Worm (Caenorhabditis elegans) whole organism, L4 larva: ENCODE data around the gene R01H2.8.

Experiments used
- F10B5.3 ChIP-seq: sonication (generic microtip); optimal IDR thresholded peaks from 2 replicates; lab custom pipeline; 2016; ENCODE audit warnings: mild to moderate bottlenecking, missing genetic modification characterization, missing compliant biosample characterization
- F26F4.8 ChIP-seq: fragments of 200-800 bp; sonication (Bioruptor generic); conservative IDR thresholded peaks from 2 replicates; pipeline ENCODE4 v1.3.6; 2022; ENCODE audit warnings: missing genetic modification characterization, missing compliant biosample characterization
- R02D3.7 ChIP-seq: fragments of 150-350 bp; sonication (generic microtip); optimal IDR thresholded peaks from 3 replicates; lab custom pipeline; 2014; ENCODE audit warnings: missing biosample characterization, missing genetic modification characterization
- T20F7.1 ChIP-seq: fragments of 200-800 bp; sonication (Bioruptor generic); optimal IDR thresholded peaks from 2 replicates; lab custom pipeline; 2018; ENCODE audit warnings: mild to moderate bottlenecking, missing genetic modification characterization, missing compliant biosample characterization
- T26A8.4 ChIP-seq: fragments of 200-800 bp; sonication (Bioruptor generic); IDR thresholded peaks from 2 replicates; pipeline ENCODE4 v1.3.6; 2022; ENCODE audit warnings: missing genetic modification characterization, missing compliant biosample characterization
- Y75B8A.6 ChIP-seq: fragments of 200-800 bp; sonication (Bioruptor generic); IDR thresholded peaks from 2 replicates; pipeline ENCODE4 v1.3.6; 2022; ENCODE audit warnings: missing genetic modification reagents, missing genetic modification characterization, missing compliant biosample characterization
- aha-1 ChIP-seq: fragments of 150-350 bp; peaks from one replicate; lab custom pipeline; 2014; ENCODE audit warnings: missing biosample characterization, missing genetic modification characterization
- aly-2 ChIP-seq: sonication (generic microtip); optimal IDR thresholded peaks from 2 replicates; lab custom pipeline; 2018; ENCODE audit warnings: missing biosample characterization, missing genetic modification characterization
- arid-1 ChIP-seq: fragments of 200-800 bp; sonication (Bioruptor generic); conservative IDR thresholded peaks from 2 replicates; pipeline ENCODE4 v1.3.6; 2022; ENCODE audit warnings: missing genetic modification reagents, missing genetic modification characterization, missing compliant biosample characterization
- ceh-20 ChIP-seq: fragments of 200-800 bp; sonication (Bioruptor generic); IDR thresholded peaks from 2 replicates; pipeline ENCODE4 v1.3.6; 2022; ENCODE audit warnings: missing genetic modification reagents, missing genetic modification characterization, missing compliant biosample characterization
- ceh-62 ChIP-seq: sonication (generic microtip); optimal IDR thresholded peaks from 2 replicates; lab custom pipeline; 2017; ENCODE audit warnings: missing biosample characterization, missing genetic modification characterization
- ceh-82 ChIP-seq: sonication (generic microtip); optimal IDR thresholded peaks from 2 replicates; lab custom pipeline; 2017; ENCODE audit warnings: missing biosample characterization, missing genetic modification characterization
- ces-1 ChIP-seq: fragments of 150-350 bp; sonication (generic microtip); optimal IDR thresholded peaks from 4 replicates; lab custom pipeline; 2014; ENCODE audit warnings: missing biosample characterization, missing genetic modification reagents, missing genetic modification characterization
- dmd-6 ChIP-seq: fragments of 200-800 bp; sonication (Bioruptor generic); IDR thresholded peaks from 2 replicates; pipeline ENCODE4 v1.3.6; 2022; ENCODE audit warnings: missing genetic modification reagents, missing genetic modification characterization, missing compliant biosample characterization
- dpl-1 ChIP-seq: fragments of 150-350 bp; optimal IDR thresholded peaks from 2 replicates; lab custom pipeline; 2014; ENCODE audit warnings: missing biosample characterization, missing genetic modification reagents, missing genetic modification characterization
- duxl-1 ChIP-seq: sonication (generic microtip); optimal IDR thresholded peaks from 2 replicates; lab custom pipeline; 2016; ENCODE audit warnings: mild to moderate bottlenecking, missing genetic modification characterization, moderate library complexity, missing compliant biosample characterization; ENCODE audit not compliant: poor library complexity
- egl-27 ChIP-seq: sonication (generic microtip); optimal IDR thresholded peaks from 3 replicates; lab custom pipeline; 2017; ENCODE audit warnings: missing biosample characterization, missing genetic modification reagents, missing genetic modification characterization
- egl-43 ChIP-seq: fragments of 200-800 bp; sonication (Bioruptor generic); IDR thresholded peaks from 2 replicates; pipeline ENCODE4 v1.3.6; 2022; ENCODE audit warnings: missing genetic modification reagents, missing genetic modification characterization, missing compliant biosample characterization
- gei-8 ChIP-seq: fragments of 200-800 bp; sonication (Bioruptor generic); optimal IDR thresholded peaks from 2 replicates; lab custom pipeline; 2018; ENCODE audit warnings: mild to moderate bottlenecking, missing genetic modification characterization, missing compliant biosample characterization
- lin-29 ChIP-seq: fragments of 200-800 bp; sonication (Bioruptor generic); IDR thresholded peaks from 2 replicates; pipeline ENCODE4 v1.3.6; 2022; ENCODE audit warnings: missing genetic modification reagents, missing genetic modification characterization, missing compliant biosample characterization
- lsy-2 ChIP-seq, 2 experiments: fragments of 150-350 bp in 1 of 2; sonication (generic microtip) in 1 of 2; optimal IDR thresholded peaks; 2 replicates each; lab custom pipeline; 2014 to 2017; ENCODE audit warnings: missing biosample characterization in 2 of 2, missing genetic modification characterization in 2 of 2
- mes-2 ChIP-seq: sonication (generic microtip); optimal IDR thresholded peaks from 2 replicates; lab custom pipeline; 2016; ENCODE audit warnings: missing genotype, mild to moderate bottlenecking, missing genetic modification characterization, missing compliant biosample characterization; ENCODE audit not compliant: poor library complexity, severe bottlenecking
- mxl-2 ChIP-seq: fragments of 200-800 bp; sonication (Bioruptor generic); conservative IDR thresholded peaks from 2 replicates; pipeline ENCODE4 v1.3.6; 2022; ENCODE audit warnings: missing genetic modification reagents, missing genetic modification characterization, missing compliant biosample characterization
- mxl-3 ChIP-seq: fragments of 200-800 bp; sonication (Bioruptor generic); optimal IDR thresholded peaks from 2 replicates; lab custom pipeline; 2018; ENCODE audit warnings: mild to moderate bottlenecking, missing genetic modification characterization, missing compliant biosample characterization
- nhr-102 ChIP-seq: sonication (generic microtip); optimal IDR thresholded peaks from 2 replicates; lab custom pipeline; 2016; ENCODE audit warnings: mild to moderate bottlenecking, missing genetic modification characterization, moderate library complexity, missing compliant biosample characterization
- nhr-237 ChIP-seq: sonication (generic microtip); optimal IDR thresholded peaks from 2 replicates; lab custom pipeline; 2017; ENCODE audit warnings: missing biosample characterization, missing genetic modification characterization
- nhr-25 ChIP-seq: sonication (generic microtip); optimal IDR thresholded peaks from 2 replicates; lab custom pipeline; 2017; ENCODE audit warnings: missing genetic modification characterization, mild to moderate bottlenecking, missing compliant biosample characterization, antibody characterized with exemption, moderate library complexity, borderline replicate concordance; ENCODE audit not compliant: insufficient read depth
- sdz-12 ChIP-seq: fragments of 200-800 bp; sonication (Bioruptor generic); optimal IDR thresholded peaks from 2 replicates; lab custom pipeline; 2018; ENCODE audit warnings: mild to moderate bottlenecking, missing genetic modification characterization, missing compliant biosample characterization
- snpc-1.2 ChIP-seq: fragments of 200-800 bp; sonication (Bioruptor generic); IDR thresholded peaks from 2 replicates; pipeline ENCODE4 v1.3.6; 2022; ENCODE audit warnings: missing genetic modification reagents, missing genetic modification characterization, missing compliant biosample characterization
- tra-1 ChIP-seq: fragments of 200-800 bp; sonication (Bioruptor generic); IDR thresholded peaks from 2 replicates; pipeline ENCODE4 v1.3.6; 2022; ENCODE audit warnings: missing genetic modification reagents, missing genetic modification characterization, missing compliant biosample characterization
- unc-39 ChIP-seq: sonication (generic microtip); optimal IDR thresholded peaks from 2 replicates; lab custom pipeline; 2017; ENCODE audit warnings: missing biosample characterization, missing genetic modification characterization
- zag-1 ChIP-seq: fragments of 150-350 bp; optimal IDR thresholded peaks from 2 replicates; lab custom pipeline; 2014; ENCODE audit warnings: missing biosample characterization, missing genetic modification characterization
- zfp-3 ChIP-seq: fragments of 200-800 bp; sonication (Bioruptor generic); conservative IDR thresholded peaks from 2 replicates; pipeline ENCODE4 v1.3.6; 2022; ENCODE audit warnings: missing genetic modification reagents, missing genetic modification characterization, missing compliant biosample characterization
- zip-2 ChIP-seq: fragments of 150-350 bp; optimal IDR thresholded peaks from 2 replicates; lab custom pipeline; 2014; ENCODE audit warnings: missing biosample characterization, missing genetic modification characterization
- ztf-7 ChIP-seq: fragments of 150-350 bp; optimal IDR thresholded peaks from 2 replicates; lab custom pipeline; 2014; ENCODE audit warnings: missing biosample characterization, missing genetic modification characterization

The R01H2.8 gene

DNA sequence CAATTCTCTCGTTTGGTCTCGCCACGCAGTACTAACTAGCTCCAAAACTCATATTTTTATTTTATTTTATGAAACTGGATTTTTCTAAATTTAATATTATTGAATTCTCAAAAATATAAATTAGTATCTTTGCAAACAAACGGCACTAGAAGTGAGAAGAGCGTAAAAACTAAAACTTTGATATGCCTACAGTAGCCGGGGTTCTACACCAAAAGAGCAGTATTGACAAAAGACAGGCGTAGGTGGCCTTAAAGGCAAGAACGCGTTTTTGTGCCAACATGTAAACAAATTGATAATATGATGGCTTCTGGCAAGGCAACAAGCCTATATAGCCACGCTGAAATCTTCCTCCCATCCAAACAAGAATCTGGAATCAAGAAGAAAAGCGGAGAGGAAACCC lies 6.3 kb upstream of the R01H2.8 start, which contains the start of gene R01H2.1:
Gene R01H2.1, plus strand, starts transcription at position 301 of the 400 bp plus-strand sequence.
- TF ChIP-seq snpc-1.2 (no peak), T20F7.1 (GFP tag; lab: Kevin White, UChicago) (no peak), T26A8.4 (GFP tag; lab: Robert Waterston, UW) (no peak), egl-27 (no peak), mxl-3 (GFP tag; lab: Kevin White, UChicago) (no peak), ceh-62 (tag; lab: Kevin White, UChicago) (no peak), gei-8 (GFP tag; lab: Kevin White, UChicago) (no peak), zag-1 (no peak), unc-39 (no peak), duxl-1 (tag; lab: Kevin White, UChicago) (no peak), sdz-12 (no peak), ceh-20 (no peak), nhr-25 (tag; lab: Kevin White, UChicago) (no peak), Y75B8A.6 (GFP tag; lab: Robert Waterston, UW) (no peak), dpl-1 (GFP tag; lab: Kevin White, UChicago) (no peak)

DNA sequence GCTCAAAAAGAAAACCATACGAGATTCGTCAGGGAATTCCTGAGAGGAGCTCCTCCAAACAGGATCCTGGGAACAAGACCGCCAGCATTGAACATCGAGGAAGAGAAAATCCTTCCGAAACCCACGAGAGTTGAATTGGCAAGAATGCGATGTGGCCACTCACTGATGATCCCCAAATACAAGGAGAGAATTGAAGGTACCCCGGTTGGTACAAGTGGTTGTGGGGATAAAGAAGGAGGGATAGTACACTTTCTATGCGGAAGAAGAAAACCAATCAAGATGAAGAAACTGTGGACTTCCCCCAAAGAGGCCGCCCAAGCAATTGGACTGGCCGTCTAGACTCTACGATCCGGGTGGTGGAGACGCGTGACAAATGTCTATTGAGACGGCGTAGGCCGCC lies 5.8 kb upstream of the R01H2.8 start:
- no peak for TF ChIP-seq zip-2 (tag; lab: Kevin White, UChicago)
- peak; percentile 93 for TF ChIP-seq aha-1 (tag; lab: Kevin White, UChicago)

DNA sequence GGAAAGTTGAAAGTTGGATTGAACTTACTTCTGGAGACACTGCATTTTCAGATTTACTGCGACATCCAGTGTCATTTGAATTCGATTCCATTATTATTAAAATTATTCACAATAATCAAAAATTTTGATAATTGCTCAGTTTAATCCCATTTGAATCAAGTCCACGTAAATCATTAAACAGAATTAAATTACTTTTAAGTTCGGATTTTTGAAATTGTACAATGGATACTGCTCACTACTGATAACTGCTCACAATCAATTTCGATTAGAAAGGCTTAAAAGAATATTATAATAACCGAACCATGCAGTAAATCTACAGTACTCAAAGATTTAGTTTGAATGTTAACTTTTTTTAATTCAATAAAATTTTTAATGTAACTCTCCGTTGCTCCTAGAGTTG lies 4.7 kb upstream of the R01H2.8 start, which contains the start of gene R01H2.4:
Gene R01H2.4, minus strand, starts transcription at position 101 of the 400 bp plus-strand sequence.
- TF ChIP-seq ztf-7 (tag; lab: Kevin White, UChicago) (no peak), zfp-3 (no peak), mxl-2 (GFP tag; lab: Robert Waterston, UW) (no peak), F10B5.3 (tag; lab: Kevin White, UChicago) (no peak), ceh-82 (tag; lab: Kevin White, UChicago) (no peak), nhr-102 (tag; lab: Kevin White, UChicago) (no peak), lin-29 (no peak), duxl-1 (tag; lab: Kevin White, UChicago) (no peak), ceh-62 (tag; lab: Kevin White, UChicago) (no peak), T26A8.4 (GFP tag; lab: Robert Waterston, UW) (no peak), ces-1 (GFP tag; lab: Kevin White, UChicago) (no peak), aly-2 (tag; lab: Kevin White, UChicago) (no peak)

DNA sequence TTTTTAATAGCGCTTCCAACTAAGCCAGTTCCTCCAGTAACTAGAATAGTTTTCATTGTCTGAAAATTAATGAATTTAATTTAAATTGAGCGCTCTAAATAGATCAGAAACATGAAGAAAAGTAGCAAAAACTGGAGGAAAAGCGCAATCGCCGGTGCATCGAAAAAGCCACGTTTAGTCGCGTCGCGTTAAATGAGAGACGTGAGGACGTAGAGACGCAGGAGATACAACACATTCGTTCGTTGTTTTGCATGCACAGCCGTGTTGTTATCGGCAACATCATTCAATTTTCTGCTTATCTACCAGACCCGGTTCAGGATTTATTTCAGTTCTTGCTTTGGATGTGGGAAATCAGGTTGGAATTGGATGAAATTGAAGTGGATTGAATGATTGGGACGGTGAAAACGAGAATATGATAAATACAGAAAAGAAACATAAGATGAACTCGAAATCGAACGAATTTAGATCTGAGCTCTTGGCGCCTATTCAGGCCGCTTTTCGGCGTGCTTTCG lies 1.4 kb upstream of the R01H2.8 start, which contains the start of gene ger-1:
Gene ger-1, minus strand, starts transcription at position 93 of the 512 bp plus-strand sequence.
- TF ChIP-seq aha-1 (tag; lab: Kevin White, UChicago), result peak; percentile 39
- no peak for TF ChIP-seq arid-1
- TF ChIP-seq ceh-20, result no peak
- TF ChIP-seq nhr-237 (tag; lab: Kevin White, UChicago), result no peak
- no peak for TF ChIP-seq lsy-2 (tag; optimal IDR thresholded peaks at IDR 0.05; lab: Kevin White, UChicago)
- no peak for TF ChIP-seq R02D3.7 (tag; lab: Kevin White, UChicago)
- TF ChIP-seq mes-2 (tag; lab: Kevin White, UChicago), result peak; percentile 56

DNA sequence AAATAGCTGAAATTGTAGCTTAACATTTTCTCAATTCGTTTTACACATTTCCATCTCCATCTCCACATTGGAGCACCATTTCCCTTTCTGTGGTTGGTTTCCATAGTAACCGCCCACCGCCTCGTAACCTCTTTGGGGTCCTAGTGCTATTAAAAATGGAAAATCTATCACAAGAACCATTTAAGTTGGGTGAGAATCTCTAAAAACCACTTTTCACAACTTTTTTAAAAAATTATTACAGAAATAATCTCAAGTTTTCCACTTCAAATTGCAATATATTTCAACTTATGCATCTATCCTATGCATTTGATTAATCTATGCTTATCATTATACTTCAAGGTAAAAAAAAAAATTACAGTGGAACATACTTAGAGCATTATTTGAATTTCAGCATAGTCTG lies 1.1 kb downstream of the R01H2.8 start, which contains the start of gene tmem-17:
Gene tmem-17, plus strand, starts transcription at position 301 of the 400 bp plus-strand sequence.
- TF ChIP-seq tra-1 (GFP tag; lab: Robert Waterston, UW), result no peak
- no peak for TF ChIP-seq dmd-6 (GFP tag; lab: Robert Waterston, UW)
- TF ChIP-seq F26F4.8, result no peak
- no peak for TF ChIP-seq egl-43 (GFP tag; lab: Robert Waterston, UW)
- no peak for TF ChIP-seq T26A8.4 (GFP tag; lab: Robert Waterston, UW)
